Worm (Caenorhabditis elegans) whole organism, L4/young adult: ENCODE measurements around the gene col-19.

ENCODE experiments used
- W03F9.2 ChIP-seq: fragments of 150-350 bp; optimal IDR thresholded peaks from 2 replicates; lab custom pipeline; 2014; ENCODE audit warnings: missing biosample characterization, missing genetic modification characterization
- him-1 ChIP-seq: sonication (generic microtip); optimal IDR thresholded peaks from 2 replicates; lab custom pipeline; 2016; ENCODE audit warnings: missing genotype, missing genetic modification reagents, missing genetic modification characterization, missing compliant biosample characterization

ce11 chrX:459316-459715 is 37.8 kb downstream of the col-19 start:
- TF ChIP-seq W03F9.2 (tag; lab: Kevin White, UChicago) (no peak), him-1 (tag; lab: Kevin White, UChicago) (no peak)
